Worm (Caenorhabditis elegans) whole organism, L1 larva: Measurements from ENCODE around the gene C03F11.4.

Experiments used
- C04F5.9 ChIP-seq: sonication (generic microtip); optimal IDR thresholded peaks from 2 replicates; lab custom pipeline; 2016; ENCODE audit warnings: missing genetic modification characterization, missing compliant biosample characterization
- C16A3.4 ChIP-seq: fragments of 150-350 bp; optimal IDR thresholded peaks from 2 replicates; lab custom pipeline; 2014; ENCODE audit warnings: missing biosample characterization, missing genetic modification characterization
- F16B12.6 ChIP-seq: fragments of 150-350 bp; optimal IDR thresholded peaks from 2 replicates; lab custom pipeline; 2014; ENCODE audit warnings: missing biosample characterization, missing genetic modification characterization
- Y116A8C.19 ChIP-seq: sonication (generic microtip); optimal IDR thresholded peaks from 2 replicates; lab custom pipeline; 2016; ENCODE audit warnings: missing compliant biosample characterization, missing genetic modification characterization, borderline replicate concordance
- aha-1 ChIP-seq: fragments of 150-350 bp; optimal IDR thresholded peaks from 2 replicates; lab custom pipeline; 2014; ENCODE audit warnings: missing biosample characterization, missing genetic modification characterization
- alr-1 ChIP-seq: fragments of 200-800 bp; sonication (Bioruptor generic); optimal IDR thresholded peaks from 2 replicates; lab custom pipeline; 2018; ENCODE audit warnings: borderline replicate concordance, mild to moderate bottlenecking, missing genetic modification characterization, missing compliant biosample characterization
- aly-2 ChIP-seq: fragments of 150-350 bp; optimal IDR thresholded peaks from 2 replicates; lab custom pipeline; 2014; ENCODE audit warnings: missing biosample characterization, missing genetic modification characterization
- ama-1 ChIP-seq: fragments of 150-350 bp; optimal IDR thresholded peaks from 2 replicates; lab custom pipeline; 2014
- blmp-1 ChIP-seq: fragments of 150-350 bp; optimal IDR thresholded peaks from 2 replicates; lab custom pipeline; 2014; ENCODE audit warnings: missing biosample characterization, missing genetic modification characterization
- ceh-8 ChIP-seq: fragments of 200-800 bp; sonication (Bioruptor generic); optimal IDR thresholded peaks from 2 replicates; lab custom pipeline; 2018; ENCODE audit warnings: mild to moderate bottlenecking, missing genetic modification characterization, moderate library complexity, missing compliant biosample characterization
- ceh-88 ChIP-seq: fragments of 200-800 bp; sonication (Bioruptor generic); IDR thresholded peaks from 2 replicates; pipeline ENCODE4 v1.3.6; 2022; ENCODE audit warnings: missing genetic modification characterization, missing compliant biosample characterization
- dpl-1 ChIP-seq, 3 experiments: fragments of 150-350 bp in 2 of 3; sonication (generic microtip) in 1 of 3; optimal IDR thresholded peaks; 2 replicates each; lab custom pipeline; 2014 to 2017; ENCODE audit warnings: missing biosample characterization in 3 of 3, missing genetic modification characterization in 3 of 3, missing genetic modification reagents in 3 of 3
- dsc-1 ChIP-seq: sonication (generic microtip); optimal IDR thresholded peaks from 2 replicates; lab custom pipeline; 2016; ENCODE audit warnings: mild to moderate bottlenecking, missing genetic modification characterization, missing compliant biosample characterization
- efl-1 ChIP-seq, 4 experiments: fragments of 150-350 bp; optimal IDR thresholded peaks in 3 of 4; peaks in 1 of 4; 1 replicate in 1 of 4; 2 replicates in 3 of 4; lab custom pipeline; 2014; ENCODE audit warnings: missing biosample characterization in 2 of 4, missing genetic modification characterization in 2 of 4, missing genetic modification reagents in 2 of 4
- egl-13 ChIP-seq: sonication (generic microtip); optimal IDR thresholded peaks from 2 replicates; lab custom pipeline; 2016; ENCODE audit warnings: missing genotype, missing genetic modification reagents, missing genetic modification characterization, missing compliant biosample characterization
- elt-3 ChIP-seq, 6 experiments: fragments of 150-350 bp in 1 of 6; sonication (generic microtip); optimal IDR thresholded peaks; 2 replicates each; lab custom pipeline; 2017 to 2018; ENCODE audit warnings: missing biosample characterization in 6 of 6, missing genetic modification characterization in 6 of 6, inconsistent platforms in 1 of 6
- fkh-10 ChIP-seq: sonication (generic microtip); optimal IDR thresholded peaks from 2 replicates; lab custom pipeline; 2017; ENCODE audit warnings: missing biosample characterization, missing genetic modification reagents, missing genetic modification characterization
- fkh-4 ChIP-seq: sonication (generic microtip); optimal IDR thresholded peaks from 2 replicates; lab custom pipeline; 2016; ENCODE audit warnings: missing compliant biosample characterization, missing genetic modification characterization, borderline replicate concordance
- fkh-8 ChIP-seq: sonication (generic microtip); optimal IDR thresholded peaks from 2 replicates; lab custom pipeline; 2016; ENCODE audit warnings: mild to moderate bottlenecking, missing genetic modification characterization, missing compliant biosample characterization
- hpl-2 ChIP-seq: fragments of 150-350 bp; optimal IDR thresholded peaks from 2 replicates; lab custom pipeline; 2014; ENCODE audit warnings: missing biosample characterization, missing genetic modification reagents, missing genetic modification characterization
- jun-1 ChIP-seq: fragments of 150-350 bp; optimal IDR thresholded peaks from 2 replicates; lab custom pipeline; 2014; ENCODE audit warnings: missing biosample characterization, missing genetic modification reagents, missing genetic modification characterization
- lin-13 ChIP-seq: fragments of 150-350 bp; optimal IDR thresholded peaks from 2 replicates; lab custom pipeline; 2014; ENCODE audit warnings: missing biosample characterization, missing genetic modification reagents, missing genetic modification characterization
- lin-14 ChIP-seq: fragments of 200-800 bp; sonication (Bioruptor generic); optimal IDR thresholded peaks from 2 replicates; lab custom pipeline; 2018; ENCODE audit warnings: mild to moderate bottlenecking, missing genetic modification characterization, moderate library complexity, missing compliant biosample characterization
- lin-15B ChIP-seq: fragments of 150-350 bp; sonication (generic microtip); optimal IDR thresholded peaks from 3 replicates; lab custom pipeline; 2014; ENCODE audit warnings: missing biosample characterization, missing genetic modification characterization
- lin-35 ChIP-seq, 2 experiments: fragments of 150-350 bp; optimal IDR thresholded peaks; 2 replicates each; lab custom pipeline; 2014; ENCODE audit warnings: missing biosample characterization in 2 of 2, missing genetic modification characterization in 2 of 2, missing genetic modification reagents in 2 of 2
- lir-3 ChIP-seq: sonication (generic microtip); optimal IDR thresholded peaks from 2 replicates; lab custom pipeline; 2016; ENCODE audit warnings: mild to moderate bottlenecking, missing genetic modification characterization, moderate library complexity, missing compliant biosample characterization; ENCODE audit not compliant: poor library complexity
- mef-2 ChIP-seq: fragments of 150-350 bp; optimal IDR thresholded peaks from 2 replicates; lab custom pipeline; 2014; ENCODE audit warnings: missing biosample characterization, missing genetic modification characterization
- mep-1 ChIP-seq: fragments of 150-350 bp; optimal IDR thresholded peaks from 2 replicates; lab custom pipeline; 2014; ENCODE audit warnings: missing biosample characterization, missing genetic modification characterization
- nhr-11 ChIP-seq: fragments of 150-350 bp; optimal IDR thresholded peaks from 2 replicates; lab custom pipeline; 2014; ENCODE audit warnings: missing biosample characterization, missing genetic modification characterization
- nhr-237 ChIP-seq: fragments of 150-350 bp; optimal IDR thresholded peaks from 2 replicates; lab custom pipeline; 2014; ENCODE audit warnings: missing biosample characterization, missing genetic modification characterization
- nhr-47 ChIP-seq: sonication (generic microtip); optimal IDR thresholded peaks from 2 replicates; lab custom pipeline; 2016; ENCODE audit warnings: mild to moderate bottlenecking, missing genetic modification characterization, moderate library complexity, missing compliant biosample characterization
- nhr-71 ChIP-seq: sonication (generic microtip); optimal IDR thresholded peaks from 2 replicates; lab custom pipeline; 2016; ENCODE audit warnings: mild to moderate bottlenecking, missing genetic modification characterization, moderate library complexity, missing compliant biosample characterization
- nhr-76 ChIP-seq: sonication (generic microtip); optimal IDR thresholded peaks from 2 replicates; lab custom pipeline; 2017; ENCODE audit warnings: missing biosample characterization, missing genetic modification characterization
- nhr-84 ChIP-seq: sonication (generic microtip); optimal IDR thresholded peaks from 2 replicates; lab custom pipeline; 2017; ENCODE audit warnings: missing biosample characterization, missing genetic modification characterization
- pqm-1 ChIP-seq: sonication (generic microtip); optimal IDR thresholded peaks from 3 replicates; lab custom pipeline; 2017; ENCODE audit warnings: missing biosample characterization, missing genetic modification characterization
- skn-1 ChIP-seq: fragments of 150-350 bp; optimal IDR thresholded peaks from 2 replicates; lab custom pipeline; 2014; ENCODE audit warnings: missing biosample characterization, missing genetic modification characterization
- snpc-4 ChIP-seq: fragments of 150-350 bp; optimal IDR thresholded peaks from 2 replicates; lab custom pipeline; 2014; ENCODE audit warnings: missing biosample characterization, missing genetic modification characterization
- snu-23 ChIP-seq: sonication (generic microtip); optimal IDR thresholded peaks from 2 replicates; lab custom pipeline; 2016; ENCODE audit warnings: missing genetic modification characterization, missing compliant biosample characterization
- sox-4 ChIP-seq: sonication (generic microtip); optimal IDR thresholded peaks from 2 replicates; lab custom pipeline; 2016; ENCODE audit warnings: missing genetic modification characterization, missing compliant biosample characterization
- sptf-1 ChIP-seq: fragments of 150-350 bp; optimal IDR thresholded peaks from 2 replicates; lab custom pipeline; 2014; ENCODE audit warnings: missing biosample characterization, missing genetic modification characterization
- sup-37 ChIP-seq: fragments of 200-800 bp; sonication (Bioruptor generic); optimal IDR thresholded peaks from 2 replicates; lab custom pipeline; 2018; ENCODE audit warnings: mild to moderate bottlenecking, missing genetic modification characterization, missing compliant biosample characterization
- swsn-7 ChIP-seq: sonication (generic microtip); optimal IDR thresholded peaks from 2 replicates; lab custom pipeline; 2016; ENCODE audit warnings: missing genetic modification characterization, missing compliant biosample characterization
- tbx-2 ChIP-seq: sonication (generic microtip); optimal IDR thresholded peaks from 2 replicates; lab custom pipeline; 2016; ENCODE audit warnings: missing genetic modification characterization, missing compliant biosample characterization
- unc-62 ChIP-seq: fragments of 150-350 bp; optimal IDR thresholded peaks from 2 replicates; lab custom pipeline; 2014; ENCODE audit warnings: missing biosample characterization, missing genetic modification reagents, missing genetic modification characterization
- vab-15 ChIP-seq: sonication (generic microtip); optimal IDR thresholded peaks from 2 replicates; lab custom pipeline; 2017; ENCODE audit warnings: missing genotype, mild to moderate bottlenecking, missing genetic modification characterization, missing compliant biosample characterization
- xbp-1 ChIP-seq: sonication (generic microtip); optimal IDR thresholded peaks from 2 replicates; lab custom pipeline; 2016; ENCODE audit warnings: missing genetic modification characterization, missing compliant biosample characterization

The C03F11.4 gene

ce11 chrX:5360682-5361081 lies 45.6 kb downstream of the C03F11.4 start:
- no peak for TF ChIP-seq egl-13 (tag; lab: Kevin White, UChicago)
- peak; percentile 8 for TF ChIP-seq lin-14 (GFP tag; lab: Kevin White, UChicago)

- TF ChIP-seq efl-1 (optimal IDR thresholded peaks at IDR 0.05; lab: Kevin White, UChicago) = no peak
- TF ChIP-seq efl-1 (GFP tag; optimal IDR thresholded peaks at IDR 0.05 in 1 of 2; lab: Kevin White, UChicago) = no peak
- TF ChIP-seq swsn-7 (tag; lab: Kevin White, UChicago) = no peak
- no peak for TF ChIP-seq F16B12.6
- peak; percentile 17 for TF ChIP-seq snu-23 (GFP tag; lab: Kevin White, UChicago)
- TF ChIP-seq jun-1 = no peak
- TF ChIP-seq mef-2 (tag; lab: Kevin White, UChicago) = no peak
- no peak for TF ChIP-seq fkh-8 (tag; lab: Kevin White, UChicago)
- TF ChIP-seq vab-15 = no peak
- TF ChIP-seq ceh-8 (GFP tag; lab: Kevin White, UChicago) = no peak
- TF ChIP-seq lin-14 (GFP tag; lab: Kevin White, UChicago) = peak; percentile 10
- no peak for TF ChIP-seq sptf-1 (tag; lab: Kevin White, UChicago)
- peak; percentile 3 for TF ChIP-seq nhr-71
- no peak for TF ChIP-seq alr-1 (tag; lab: Kevin White, UChicago)
- peak; percentile 52 for TF ChIP-seq skn-1 (tag; lab: Kevin White, UChicago)
- TF ChIP-seq lin-35 (GFP tag; optimal IDR thresholded peaks at IDR 0.05; lab: Kevin White, UChicago) = peak in 1 of 2 experiments; percentile 5
- no peak for TF ChIP-seq aha-1 (tag; lab: Kevin White, UChicago)
- no peak for TF ChIP-seq Y116A8C.19 (tag; lab: Kevin White, UChicago)
- TF ChIP-seq unc-62 (GFP tag; lab: Kevin White, UChicago) = no peak
- TF ChIP-seq snpc-4 (tag; lab: Kevin White, UChicago) = no peak
- no peak for TF ChIP-seq nhr-47 (tag; lab: Kevin White, UChicago)
- no peak for TF ChIP-seq ceh-88 (GFP tag; lab: Robert Waterston, UW)
- TF ChIP-seq dsc-1 (tag; lab: Kevin White, UChicago) = no peak
- no peak for TF ChIP-seq dpl-1 (GFP tag; optimal IDR thresholded peaks at IDR 0.05; lab: Kevin White, UChicago)
Observed at ce11 chrX:5355253-5355652, 51.0 kb downstream of the C03F11.4 start.

- no peak for TF ChIP-seq nhr-76 (tag; lab: Kevin White, UChicago)
- TF ChIP-seq elt-3 (tag; optimal IDR thresholded peaks at IDR 0.05; lab: Kevin White, UChicago) = no peak
- TF ChIP-seq tbx-2 (tag; lab: Kevin White, UChicago) = no peak
- TF ChIP-seq fkh-4 (tag; lab: Kevin White, UChicago) = no peak
- TF ChIP-seq pqm-1 (tag; lab: Kevin White, UChicago) = no peak
- TF ChIP-seq aly-2 (tag; lab: Kevin White, UChicago) = no peak
- TF ChIP-seq xbp-1 (tag; lab: Kevin White, UChicago) = no peak
- TF ChIP-seq lin-15B = no peak
- TF ChIP-seq sup-37 (GFP tag; lab: Kevin White, UChicago) = no peak
- no peak for TF ChIP-seq hpl-2 (GFP tag; lab: Kevin White, UChicago)
- no peak for TF ChIP-seq nhr-84 (tag; lab: Kevin White, UChicago)
- no peak for TF ChIP-seq F16B12.6
- no peak for TF ChIP-seq dpl-1 (GFP tag; optimal IDR thresholded peaks at IDR 0.05; lab: Kevin White, UChicago)
- peak; percentile 65 for TF ChIP-seq blmp-1 (tag; lab: Kevin White, UChicago)
- no peak for TF ChIP-seq jun-1
- TF ChIP-seq nhr-71 = peak; percentile 17
- TF ChIP-seq lir-3 (tag; lab: Kevin White, UChicago) = no peak
- TF ChIP-seq alr-1 (tag; lab: Kevin White, UChicago) = no peak
- no peak for TF ChIP-seq ama-1 (lab: Kevin White, UChicago)
- TF ChIP-seq mep-1 (tag; lab: Kevin White, UChicago) = no peak
- no peak for TF ChIP-seq efl-1 (optimal IDR thresholded peaks at IDR 0.05; lab: Kevin White, UChicago)
- no peak for TF ChIP-seq efl-1 (GFP tag; optimal IDR thresholded peaks at IDR 0.05 in 1 of 2; lab: Kevin White, UChicago)
- no peak for TF ChIP-seq C04F5.9 (tag; lab: Kevin White, UChicago)
- no peak for TF ChIP-seq lin-13 (GFP tag; lab: Kevin White, UChicago)
- no peak for TF ChIP-seq sptf-1 (tag; lab: Kevin White, UChicago)
- TF ChIP-seq ceh-8 (GFP tag; lab: Kevin White, UChicago) = peak; percentile 14
- TF ChIP-seq nhr-237 (tag; lab: Kevin White, UChicago) = no peak
- no peak for TF ChIP-seq sox-4 (tag; lab: Kevin White, UChicago)
- TF ChIP-seq lin-35 (GFP tag; optimal IDR thresholded peaks at IDR 0.05; lab: Kevin White, UChicago) = peak in 1 of 2 experiments; percentile 4
- TF ChIP-seq snu-23 (GFP tag; lab: Kevin White, UChicago) = peak; percentile 14
- no peak for TF ChIP-seq nhr-11 (tag; lab: Kevin White, UChicago)
- no peak for TF ChIP-seq C16A3.4
- peak; percentile 42 for TF ChIP-seq skn-1 (tag; lab: Kevin White, UChicago)
- no peak for TF ChIP-seq fkh-10 (GFP tag; lab: Kevin White, UChicago)
Observed at ce11 chrX:5354022-5354876, 52.0 kb downstream of the C03F11.4 start, which contains the start of gene pfn-2. Gene pfn-2 (minus strand): TSS chrX:5354072.
